Worm (Caenorhabditis elegans): ENCODE results near the gene ZK896.5.

The ZK896.5 gene

ce11 chrIV:12899392-12899791, 19.9 kb upstream of the ZK896.5 start, which contains the start of gene K08D8.9:
Gene K08D8.9 (plus strand): TSS chrIV:12899692.
- TF ChIP-seq nhr-12 (tag; optimal IDR thresholded peaks at IDR 0.05) (no peak), nhr-90 (tag; optimal IDR thresholded peaks at IDR 0.05; ENCODE audit: poor library complexity) (no peak), ets-5 (GFP tag; IDR thresholded peaks at IDR 0.05) (no peak), aly-2 (tag; optimal IDR thresholded peaks at IDR 0.05) (no peak), C34B4.2 (tag; optimal IDR thresholded peaks at IDR 0.05) (no peak), lsy-2 (tag; optimal IDR thresholded peaks at IDR 0.05) (no peak), nhr-20 (tag; optimal IDR thresholded peaks at IDR 0.05) (no peak), pax-3 (tag; optimal IDR thresholded peaks at IDR 0.05) (no peak), fkh-10 (GFP tag; optimal IDR thresholded peaks at IDR 0.05) (no peak), fkh-8 (tag; optimal IDR thresholded peaks at IDR 0.05) (no peak), nhr-77 (tag; optimal IDR thresholded peaks at IDR 0.05) (no peak), snu-23 (GFP tag; optimal IDR thresholded peaks at IDR 0.05) (no peak), fos-1 (tag; optimal IDR thresholded peaks at IDR 0.05) (no peak), zip-4 (GFP tag; optimal IDR thresholded peaks at IDR 0.05) (no peak), mep-1 (tag; optimal IDR thresholded peaks at IDR 0.05) (no peak), snpc-4 (tag; optimal IDR thresholded peaks at IDR 0.05) (no peak), mdl-1 (tag; optimal IDR thresholded peaks at IDR 0.05) (no peak)

DNA sequence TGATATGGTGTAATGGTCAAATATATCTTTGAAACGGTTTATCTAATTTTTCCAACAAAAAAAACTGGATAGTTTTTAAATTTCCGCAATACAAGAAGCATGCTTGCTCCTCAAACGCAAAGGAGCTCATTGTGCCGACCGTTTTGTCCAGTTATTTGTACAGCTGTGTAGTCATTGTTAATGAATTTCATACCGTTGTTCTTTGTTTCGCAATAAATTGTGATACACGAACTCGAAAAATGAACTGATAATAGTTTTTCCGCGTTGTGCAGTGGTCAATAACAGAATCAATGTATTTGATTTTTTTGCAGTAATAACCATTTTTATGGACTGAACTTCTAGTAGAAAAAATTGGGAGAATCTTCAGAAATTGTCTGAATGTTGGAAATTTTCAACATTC, 19.4 kb upstream of the ZK896.5 start:
- TF ChIP-seq elt-2 (tag; optimal IDR thresholded peaks at IDR 0.05) = peak; percentile 4
- TF ChIP-seq efl-1 (optimal IDR thresholded peaks at IDR 0.05) = no peak
- peak in 1 of 2 experiments; percentile 81 for TF ChIP-seq efl-1 (GFP tag; optimal IDR thresholded peaks at IDR 0.05 in 1 of 2)
- TF ChIP-seq hlh-17 (GFP tag; optimal IDR thresholded peaks at IDR 0.05; ENCODE audit: borderline replicate concordance) = no peak

DNA sequence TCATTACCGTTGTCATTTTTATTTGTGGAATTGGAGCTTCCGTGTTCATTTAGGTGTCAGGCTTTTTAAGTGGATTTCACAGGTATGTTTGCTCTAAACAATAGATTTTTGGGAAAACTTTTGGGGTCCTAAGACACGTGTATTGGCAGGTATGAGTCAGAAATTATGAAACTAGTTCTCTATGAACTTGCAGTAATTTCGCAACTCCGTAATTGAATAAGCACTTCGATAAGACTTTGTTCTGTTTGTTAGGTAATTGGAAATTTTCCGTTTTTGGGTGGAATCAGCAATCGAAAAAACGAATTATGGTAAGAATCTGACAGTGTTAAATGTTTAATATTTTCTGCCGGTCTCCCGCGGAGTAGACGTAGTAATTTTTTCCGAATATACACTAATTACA, 17.7 kb upstream of the ZK896.5 start:
- no peak for TF ChIP-seq mdl-1 (tag; optimal IDR thresholded peaks at IDR 0.05)
- no peak for TF ChIP-seq dpl-1 (GFP tag; optimal IDR thresholded peaks at IDR 0.05)
- TF ChIP-seq hlh-4 (tag; optimal IDR thresholded peaks at IDR 0.05) = no peak
- no peak for TF ChIP-seq isw-1 (GFP tag; IDR thresholded peaks at IDR 0.05)
- no peak for TF ChIP-seq lin-15B (tag; optimal IDR thresholded peaks at IDR 0.05)
- TF ChIP-seq sptf-1 (tag; optimal IDR thresholded peaks at IDR 0.05) = no peak
- TF ChIP-seq aha-1 (tag; optimal IDR thresholded peaks at IDR 0.05) = no peak
- TF ChIP-seq nhr-71 (tag; optimal IDR thresholded peaks at IDR 0.05) = no peak

ce11 chrIV:12896371-12896882, 17.0 kb upstream of the ZK896.5 start, which contains the start of gene K08D8.7:
Gene K08D8.7 (plus strand): TSS chrIV:12896832.
- TF ChIP-seq ceh-88 (GFP tag; IDR thresholded peaks at IDR 0.05) (no peak), unc-130 (tag; optimal IDR thresholded peaks at IDR 0.05) (no peak), lin-35 (GFP tag; optimal IDR thresholded peaks at IDR 0.05) (peak in 1 of 2 experiments; percentile 24), elt-2 (tag; optimal IDR thresholded peaks at IDR 0.05) (peak; percentile 58)

DNA sequence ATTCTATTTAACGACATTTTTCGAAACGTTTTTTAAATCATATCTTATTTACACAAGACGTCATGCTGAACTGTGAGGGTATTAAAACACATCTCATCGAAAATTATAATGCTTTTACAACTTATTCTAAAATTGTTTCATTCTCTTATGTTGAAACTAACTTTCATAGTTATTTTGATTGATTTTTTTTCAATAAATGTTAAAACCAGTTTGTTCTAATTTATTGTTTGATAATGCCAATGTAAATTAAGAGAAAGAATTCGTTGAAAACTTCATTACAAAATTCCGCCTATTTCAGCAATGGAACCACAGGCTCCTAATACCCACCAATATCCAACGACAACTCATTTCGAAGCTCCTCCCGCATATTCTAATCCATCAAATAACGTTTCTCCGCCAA, 15.6 kb upstream of the ZK896.5 start, which contains the start of gene K08D8.11:
Gene K08D8.11 (plus strand): TSS at position 301 of the 400 bp plus-strand sequence.
- TF ChIP-seq ceh-82 (tag; optimal IDR thresholded peaks at IDR 0.05) (no peak), mef-2 (tag; optimal IDR thresholded peaks at IDR 0.05) (no peak), lin-14 (GFP tag; optimal IDR thresholded peaks at IDR 0.05) (no peak), swsn-7 (tag; optimal IDR thresholded peaks at IDR 0.05) (no peak), irx-1 (tag; optimal IDR thresholded peaks at IDR 0.05) (no peak), C04F5.9 (tag; optimal IDR thresholded peaks at IDR 0.05) (no peak), aly-2 (tag; optimal IDR thresholded peaks at IDR 0.05) (no peak), elt-2 (tag; optimal IDR thresholded peaks at IDR 0.05) (no peak), tlp-1 (tag; optimal IDR thresholded peaks at IDR 0.05) (no peak), ces-1 (GFP tag; optimal IDR thresholded peaks at IDR 0.05) (no peak), dpl-1 (GFP tag; optimal IDR thresholded peaks at IDR 0.05) (no peak), ztf-11 (tag; optimal IDR thresholded peaks at IDR 0.05) (no peak)
